Worm (Caenorhabditis elegans) whole organism, L3 larva: ENCODE data around the gene W03C9.2.

Source experiments
- R02D3.7 ChIP-seq: fragments of 150-350 bp; optimal IDR thresholded peaks from 2 replicates; lab custom pipeline; 2014; ENCODE audit warnings: missing biosample characterization, missing genetic modification characterization
- ZK546.5 ChIP-seq: sonication (generic microtip); optimal IDR thresholded peaks from 2 replicates; lab custom pipeline; 2017; ENCODE audit warnings: missing biosample characterization, missing genetic modification characterization
- aly-2 ChIP-seq: fragments of 150-350 bp; optimal IDR thresholded peaks from 2 replicates; lab custom pipeline; 2014; ENCODE audit warnings: missing biosample characterization, missing genetic modification characterization
- ama-1 ChIP-seq: fragments of 150-350 bp; optimal IDR thresholded peaks from 2 replicates; lab custom pipeline; 2018
- ceh-16 ChIP-seq: sonication (generic microtip); optimal IDR thresholded peaks from 2 replicates; lab custom pipeline; 2017; ENCODE audit warnings: missing biosample characterization, missing genetic modification characterization
- ceh-28 ChIP-seq: fragments of 150-350 bp; optimal IDR thresholded peaks from 2 replicates; lab custom pipeline; 2014; ENCODE audit warnings: missing biosample characterization, missing genetic modification reagents, missing genetic modification characterization
- ceh-9 ChIP-seq: sonication (generic microtip); optimal IDR thresholded peaks from 2 replicates; lab custom pipeline; 2018; ENCODE audit warnings: missing biosample characterization, missing genetic modification characterization
- daf-12 ChIP-seq: fragments of 150-350 bp; optimal IDR thresholded peaks from 2 replicates; lab custom pipeline; 2014; ENCODE audit warnings: missing biosample characterization, missing genetic modification reagents, missing genetic modification characterization
- egl-27 ChIP-seq: sonication (generic microtip); optimal IDR thresholded peaks from 4 replicates; lab custom pipeline; 2017; ENCODE audit warnings: missing biosample characterization, missing genetic modification reagents, missing genetic modification characterization
- elt-1 ChIP-seq: fragments of 150-350 bp; optimal IDR thresholded peaks from 2 replicates; lab custom pipeline; 2014; ENCODE audit warnings: missing biosample characterization, missing genetic modification characterization
- elt-3 ChIP-seq, 3 experiments: fragments of 150-350 bp in 1 of 3; sonication (generic microtip) in 2 of 3; optimal IDR thresholded peaks; 2 replicates in 2 of 3; 4 replicates in 1 of 3; lab custom pipeline; 2014 to 2017; ENCODE audit warnings: missing biosample characterization in 3 of 3, missing genetic modification characterization in 3 of 3
- eor-1 ChIP-seq, 2 experiments: fragments of 150-350 bp; optimal IDR thresholded peaks; 2 replicates each; lab custom pipeline; 2014 to 2018; ENCODE audit warnings: missing biosample characterization in 2 of 2, missing genetic modification characterization in 2 of 2
- fkh-2 ChIP-seq: fragments of 150-350 bp; optimal IDR thresholded peaks from 2 replicates; lab custom pipeline; 2014; ENCODE audit warnings: missing biosample characterization, missing genetic modification reagents, missing genetic modification characterization
- hmg-11 ChIP-seq: sonication (generic microtip); optimal IDR thresholded peaks from 2 replicates; lab custom pipeline; 2016; ENCODE audit warnings: missing genetic modification characterization, missing compliant biosample characterization
- jun-1 ChIP-seq: fragments of 150-350 bp; optimal IDR thresholded peaks from 2 replicates; lab custom pipeline; 2014; ENCODE audit warnings: missing biosample characterization, missing genetic modification reagents, missing genetic modification characterization
- lin-15B ChIP-seq: fragments of 150-350 bp; optimal IDR thresholded peaks from 2 replicates; lab custom pipeline; 2014; ENCODE audit warnings: missing biosample characterization, missing genetic modification characterization
- lin-39 ChIP-seq: fragments of 150-350 bp; optimal IDR thresholded peaks from 2 replicates; lab custom pipeline; 2018; ENCODE audit warnings: missing biosample characterization, missing genetic modification reagents, missing genetic modification characterization
- lsy-12 ChIP-seq: sonication (generic microtip); optimal IDR thresholded peaks from 2 replicates; lab custom pipeline; 2016; ENCODE audit warnings: mild to moderate bottlenecking, missing genetic modification characterization, missing compliant biosample characterization
- mml-1 ChIP-seq: fragments of 150-350 bp; sonication (generic microtip); optimal IDR thresholded peaks from 3 replicates; lab custom pipeline; 2014; ENCODE audit warnings: missing biosample characterization, missing genetic modification characterization
- nfya-1 ChIP-seq: sonication (generic microtip); optimal IDR thresholded peaks from 2 replicates; lab custom pipeline; 2017; ENCODE audit warnings: missing genetic modification characterization, mild to moderate bottlenecking, missing compliant biosample characterization, antibody characterized with exemption, moderate library complexity; ENCODE audit not compliant: insufficient read depth
- nhr-12 ChIP-seq: fragments of 150-350 bp; optimal IDR thresholded peaks from 2 replicates; lab custom pipeline; 2014; ENCODE audit warnings: missing biosample characterization, missing genetic modification characterization
- nhr-237 ChIP-seq: fragments of 150-350 bp; optimal IDR thresholded peaks from 2 replicates; lab custom pipeline; 2014; ENCODE audit warnings: missing biosample characterization, missing genetic modification characterization
- nhr-28 ChIP-seq: fragments of 150-350 bp; optimal IDR thresholded peaks from 2 replicates; lab custom pipeline; 2014; ENCODE audit warnings: missing biosample characterization, missing genetic modification characterization
- nhr-43 ChIP-seq: sonication (generic microtip); optimal IDR thresholded peaks from 2 replicates; lab custom pipeline; 2016; ENCODE audit warnings: mild to moderate bottlenecking, missing genetic modification characterization, missing compliant biosample characterization; ENCODE audit not compliant: poor library complexity, severe bottlenecking
- nhr-67 ChIP-seq: fragments of 150-350 bp; optimal IDR thresholded peaks from 2 replicates; lab custom pipeline; 2014; ENCODE audit warnings: missing biosample characterization, missing genetic modification characterization
- nhr-76 ChIP-seq: fragments of 150-350 bp; sonication (generic microtip); optimal IDR thresholded peaks from 5 replicates; lab custom pipeline; 2014; ENCODE audit warnings: missing biosample characterization, missing genetic modification characterization
- pha-4 ChIP-seq: fragments of 150-350 bp; optimal IDR thresholded peaks from 2 replicates; lab custom pipeline; 2014; ENCODE audit warnings: missing biosample characterization, missing genetic modification reagents, missing genetic modification characterization
- pqm-1 ChIP-seq: fragments of 150-350 bp; optimal IDR thresholded peaks from 2 replicates; lab custom pipeline; 2017; ENCODE audit warnings: missing biosample characterization, missing genetic modification characterization, inconsistent platforms
- skn-1 ChIP-seq: fragments of 150-350 bp; optimal IDR thresholded peaks from 2 replicates; lab custom pipeline; 2014; ENCODE audit warnings: missing biosample characterization, missing genetic modification characterization
- snpc-4 ChIP-seq: fragments of 150-350 bp; optimal IDR thresholded peaks from 2 replicates; lab custom pipeline; 2014; ENCODE audit warnings: missing biosample characterization, missing genetic modification characterization
- unc-39 ChIP-seq: sonication (generic microtip); optimal IDR thresholded peaks from 4 replicates; lab custom pipeline; 2017; ENCODE audit warnings: missing biosample characterization, missing genetic modification characterization
- unc-62 ChIP-seq: fragments of 150-350 bp; sonication (generic microtip); optimal IDR thresholded peaks from 4 replicates; lab custom pipeline; 2014; ENCODE audit warnings: missing biosample characterization, missing genetic modification reagents, missing genetic modification characterization
- zag-1 ChIP-seq: fragments of 150-350 bp; optimal IDR thresholded peaks from 2 replicates; lab custom pipeline; 2014; ENCODE audit warnings: missing biosample characterization, missing genetic modification characterization
- ztf-4 ChIP-seq: fragments of 150-350 bp; optimal IDR thresholded peaks from 2 replicates; lab custom pipeline; 2014; ENCODE audit warnings: missing biosample characterization, missing genetic modification characterization

Gene W03C9.2

ce11 chrII:11974048-11974995 is 12.2 kb downstream of the W03C9.2 start (continued):
- TF ChIP-seq nhr-28 (tag; lab: Kevin White, UChicago) (peak; percentile 55), egl-27 (tag; lab: Kevin White, UChicago) (no peak), hmg-11 (tag; lab: Kevin White, UChicago) (peak; percentile 13), mml-1 (tag; lab: Kevin White, UChicago) (no peak), ztf-4 (tag; lab: Kevin White, UChicago) (no peak), nfya-1 (tag; lab: Kevin White, UChicago) (peak; percentile 3), nhr-76 (tag; lab: Kevin White, UChicago) (no peak), fkh-2 (tag; lab: Kevin White, UChicago) (no peak), nhr-67 (tag; lab: Kevin White, UChicago) (no peak), ama-1 (peak; percentile 77), ceh-16 (tag; lab: Kevin White, UChicago) (no peak), nhr-237 (tag; lab: Kevin White, UChicago) (no peak), R02D3.7 (tag; lab: Kevin White, UChicago) (no peak)

DNA sequence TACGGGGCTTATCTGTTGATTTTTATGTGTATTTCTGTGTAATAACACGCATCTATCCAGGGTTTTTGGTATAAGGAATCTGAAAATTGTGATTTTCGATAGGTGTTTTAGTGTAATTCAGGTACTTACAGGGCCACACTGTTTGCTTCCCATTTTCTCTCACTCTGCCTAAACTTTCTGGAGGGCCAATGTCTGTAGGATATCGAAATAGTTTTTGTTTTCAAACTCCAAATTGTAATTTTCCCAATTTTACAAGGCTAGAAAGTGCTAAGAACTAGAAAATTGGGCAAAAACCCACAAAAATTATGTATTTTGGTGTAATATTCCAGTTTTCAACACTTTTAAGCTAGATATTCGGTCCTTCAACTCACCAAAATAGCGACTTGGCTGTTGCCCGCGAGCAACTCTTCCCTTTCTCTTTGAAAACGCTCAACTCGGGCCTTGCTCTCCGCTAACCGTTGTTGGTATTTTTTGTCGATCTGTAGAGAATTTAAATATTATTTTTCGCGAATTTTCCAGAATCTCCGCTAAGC is 14.6 kb downstream of the W03C9.2 start:
- peak; percentile 27 for TF ChIP-seq nhr-43
- no peak for TF ChIP-seq aly-2
- TF ChIP-seq pqm-1 (tag; lab: Kevin White, UChicago), result no peak
- no peak for TF ChIP-seq lin-39

ce11 chrII:11977363-11977762 is 15.2 kb downstream of the W03C9.2 start, which contains the start of gene Y17G7B.21:
Gene Y17G7B.21, minus strand, starts transcription at chrII:11977661.
- TF ChIP-seq ceh-9 (no peak), ama-1 (peak; percentile 72), lsy-12 (tag; lab: Kevin White, UChicago) (peak; percentile 7), elt-3 (tag; optimal IDR thresholded peaks at IDR 0.05; lab: Kevin White, UChicago) (peak in 1 of 3 experiments; percentile 4)
- TF ChIP-seq, all 47 proteins: peak for 3

DNA sequence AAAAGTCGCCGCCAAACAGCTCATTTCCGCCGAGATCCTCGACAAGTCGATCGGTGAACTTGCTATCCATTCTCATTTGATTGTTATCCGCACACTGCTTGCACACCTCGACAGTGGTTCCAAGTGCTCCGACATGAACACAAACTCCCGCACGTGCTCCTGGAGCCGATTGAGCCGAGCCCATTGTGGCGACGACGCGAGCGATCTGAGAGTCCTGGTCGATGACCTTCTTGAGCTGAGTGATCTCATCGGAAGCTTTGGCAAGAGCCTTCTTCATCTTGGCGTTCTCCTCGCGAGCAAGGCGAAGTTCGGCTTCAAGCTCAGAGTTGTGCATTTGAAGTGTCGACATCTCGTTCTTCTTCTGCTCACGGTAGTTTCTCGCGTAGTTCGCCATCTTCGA is 16.3 kb downstream of the W03C9.2 start:
- TF ChIP-seq pha-4 (no peak), lin-15B (tag; lab: Kevin White, UChicago) (no peak), lsy-12 (tag; lab: Kevin White, UChicago) (no peak), zag-1 (tag; lab: Kevin White, UChicago) (no peak), nfya-1 (tag; lab: Kevin White, UChicago) (no peak), unc-39 (tag; lab: Kevin White, UChicago) (no peak), ceh-28 (no peak), skn-1 (tag; lab: Kevin White, UChicago) (no peak), mml-1 (tag; lab: Kevin White, UChicago) (no peak), nhr-43 (no peak), ZK546.5 (tag; lab: Kevin White, UChicago) (no peak), hmg-11 (tag; lab: Kevin White, UChicago) (no peak), fkh-2 (tag; lab: Kevin White, UChicago) (no peak)
- TF ChIP-seq, all 47 proteins: peak for 0

DNA sequence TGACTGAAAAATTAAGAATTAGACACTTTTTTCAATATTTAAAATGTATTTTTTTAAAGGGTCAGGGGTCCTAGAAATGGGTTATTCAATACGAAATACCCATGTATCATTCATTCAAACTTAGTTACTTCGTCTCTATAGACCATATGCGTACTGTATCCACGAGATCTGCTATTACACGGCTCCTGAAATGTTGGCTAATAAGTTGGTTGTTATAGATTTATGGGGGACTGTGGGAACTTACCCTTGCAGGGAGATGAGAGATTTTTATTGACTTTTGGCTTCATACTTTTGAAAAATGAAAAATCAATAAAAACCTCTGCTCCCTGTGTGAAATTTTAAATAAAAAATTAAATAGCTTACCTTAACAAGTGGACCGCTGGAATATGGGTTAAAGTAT is 16.8 kb downstream of the W03C9.2 start:
- TF ChIP-seq nhr-12 (tag; lab: Kevin White, UChicago) (no peak), daf-12 (tag; lab: Kevin White, UChicago) (no peak), pha-4 (no peak), eor-1 (tag; optimal IDR thresholded peaks at IDR 0.05; lab: Kevin White, UChicago) (no peak), jun-1 (tag; lab: Kevin White, UChicago) (no peak), ceh-16 (tag; lab: Kevin White, UChicago) (no peak), lin-39 (no peak), elt-1 (no peak), skn-1 (tag; lab: Kevin White, UChicago) (no peak), ceh-9 (no peak), hmg-11 (tag; lab: Kevin White, UChicago) (no peak), unc-39 (tag; lab: Kevin White, UChicago) (no peak), fkh-2 (tag; lab: Kevin White, UChicago) (no peak), nfya-1 (tag; lab: Kevin White, UChicago) (no peak), snpc-4 (tag; lab: Kevin White, UChicago) (no peak), nhr-28 (tag; lab: Kevin White, UChicago) (no peak), unc-62 (GFP tag; lab: Kevin White, UChicago) (no peak), mml-1 (tag; lab: Kevin White, UChicago) (no peak)
